Worm (Caenorhabditis elegans) whole organism, young adult: Measurements from ENCODE around the gene nsph-4.1.

Experiments used
- F33H1.4 ChIP-seq: fragments of 200-800 bp; sonication (Bioruptor generic); IDR thresholded peaks from 2 replicates; pipeline ENCODE4 v1.3.6; 2022; ENCODE audit warnings: missing genetic modification reagents, missing genetic modification characterization, missing compliant biosample characterization
- F52B5.7 ChIP-seq: sonication (generic microtip); optimal IDR thresholded peaks from 2 replicates; lab custom pipeline; 2016; ENCODE audit warnings: mild to moderate bottlenecking, missing genetic modification characterization, missing compliant biosample characterization
- K12H6.12 ChIP-seq: fragments of 200-800 bp; sonication (Bioruptor generic); optimal IDR thresholded peaks from 2 replicates; lab custom pipeline; 2018; ENCODE audit warnings: mild to moderate bottlenecking, missing genetic modification characterization, missing compliant biosample characterization
- attf-5 ChIP-seq: fragments of 200-800 bp; sonication (Bioruptor generic); optimal IDR thresholded peaks from 2 replicates; lab custom pipeline; 2018; ENCODE audit warnings: mild to moderate bottlenecking, missing genetic modification characterization, missing compliant biosample characterization
- ceh-27 ChIP-seq: fragments of 200-800 bp; sonication (Bioruptor generic); optimal IDR thresholded peaks from 2 replicates; lab custom pipeline; 2018; ENCODE audit warnings: mild to moderate bottlenecking, missing genetic modification characterization, moderate library complexity, missing compliant biosample characterization
- dpff-1 ChIP-seq: sonication (generic microtip); optimal IDR thresholded peaks from 2 replicates; lab custom pipeline; 2017; ENCODE audit warnings: mild to moderate bottlenecking, missing genetic modification characterization, missing compliant biosample characterization
- efl-1 ChIP-seq: fragments of 150-350 bp; optimal IDR thresholded peaks from 2 replicates; lab custom pipeline; 2014; ENCODE audit warnings: missing biosample characterization, missing genetic modification reagents, missing genetic modification characterization
- hlh-12 ChIP-seq: sonication (generic microtip); optimal IDR thresholded peaks from 2 replicates; lab custom pipeline; 2016; ENCODE audit warnings: missing genetic modification characterization, missing compliant biosample characterization
- lin-26 ChIP-seq: fragments of 200-800 bp; sonication (Bioruptor generic); IDR thresholded peaks from 2 replicates; pipeline ENCODE4 v1.3.6; 2022; ENCODE audit warnings: missing genetic modification reagents, missing genetic modification characterization, missing compliant biosample characterization
- madf-6 ChIP-seq: fragments of 200-800 bp; sonication (Bioruptor generic); IDR thresholded peaks from 2 replicates; pipeline ENCODE4 v1.3.6; 2022; ENCODE audit warnings: missing genetic modification reagents, missing genetic modification characterization, missing compliant biosample characterization
- nfya-2 ChIP-seq: fragments of 200-800 bp; sonication (Bioruptor generic); IDR thresholded peaks from 2 replicates; pipeline ENCODE4 v1.3.6; 2022; ENCODE audit warnings: missing genetic modification reagents, missing genetic modification characterization, missing compliant biosample characterization

The nsph-4.1 gene

ce11 chrIV:5277752-5278151 lies 51.1 kb downstream of the nsph-4.1 start, which contains the start of gene F36H12.17:
TSS of gene F36H12.17 (minus strand) at chrIV:5277852.
- TF ChIP-seq dpff-1: no peak
- no peak for TF ChIP-seq F52B5.7
- no peak for TF ChIP-seq nfya-2
- TF ChIP-seq efl-1: no peak
- TF ChIP-seq madf-6 (GFP tag; lab: Robert Waterston, UW): no peak
- TF ChIP-seq attf-5 (GFP tag; lab: Kevin White, UChicago): no peak
- TF ChIP-seq K12H6.12 (tag; lab: Kevin White, UChicago): no peak
- no peak for TF ChIP-seq hlh-12 (tag; lab: Kevin White, UChicago)
- TF ChIP-seq lin-26 (GFP tag; lab: Robert Waterston, UW): no peak
- no peak for TF ChIP-seq ceh-27 (GFP tag; lab: Kevin White, UChicago)
- no peak for TF ChIP-seq F33H1.4 (GFP tag; lab: Robert Waterston, UW)
